Fruit fly (Drosophila melanogaster) whole organism, wandering third instar larva: Measurements from ENCODE around the gene CG11839.

ENCODE experiments used
- Abd-B ChIP-seq: fragments of >200 bp; optimal IDR thresholded peaks from 2 replicates; lab custom pipeline; 2017; ENCODE audit warnings: missing biosample characterization, missing genetic modification characterization
- CG32264 ChIP-seq: fragments of 200-800 bp; sonication (Bioruptor generic); optimal IDR thresholded peaks from 2 replicates; lab custom pipeline; 2016; ENCODE audit warnings: missing biosample characterization, missing genetic modification characterization
- CG9705 ChIP-seq: fragments of 200-800 bp; sonication (Bioruptor generic); optimal IDR thresholded peaks from 2 replicates; lab custom pipeline; 2018; ENCODE audit warnings: missing biosample characterization, mild to moderate bottlenecking, missing genetic modification characterization
- CrebA ChIP-seq: fragments of 200-800 bp; sonication (Bioruptor generic); optimal IDR thresholded peaks from 2 replicates; lab custom pipeline; 2016; ENCODE audit warnings: missing biosample characterization, mild to moderate bottlenecking, missing genetic modification characterization, borderline replicate concordance
- Dfd ChIP-seq: fragments of >200 bp; optimal IDR thresholded peaks from 2 replicates; lab custom pipeline; 2017; ENCODE audit warnings: missing biosample characterization, missing genetic modification characterization
- Dif ChIP-seq: fragments of 200-275, 200-300 bp; sonication (Bioruptor generic); optimal IDR thresholded peaks from 2 replicates; lab custom pipeline; 2018; ENCODE audit warnings: missing biosample characterization, missing genetic modification characterization; ENCODE audit not compliant: partially characterized antibody
- GATAd ChIP-seq: sonication (Bioruptor generic); optimal IDR thresholded peaks from 2 replicates; lab custom pipeline; 2016; ENCODE audit warnings: missing biosample characterization, missing genetic modification characterization
- HLH106 ChIP-seq: fragments of 200-800 bp; optimal IDR thresholded peaks from 3 replicates; lab custom pipeline; 2019; ENCODE audit warnings: missing biosample characterization, mild to moderate bottlenecking, missing genetic modification characterization, moderate library complexity
- Hnf4 ChIP-seq: fragments of 200-800 bp; sonication (Bioruptor generic); optimal IDR thresholded peaks from 2 replicates; lab custom pipeline; 2016; ENCODE audit warnings: missing biosample characterization, mild to moderate bottlenecking, missing genetic modification characterization
- Hr78 ChIP-seq: fragments of >200 bp; optimal IDR thresholded peaks from 2 replicates; lab custom pipeline; 2017; ENCODE audit warnings: missing biosample characterization, missing genetic modification characterization
- Hr83 ChIP-seq: fragments of 200-300 bp; sonication (Bioruptor generic); optimal IDR thresholded peaks from 2 replicates; lab custom pipeline; 2016; ENCODE audit warnings: missing biosample characterization, mild to moderate bottlenecking, missing genetic modification characterization, moderate library complexity; ENCODE audit not compliant: poor library complexity, severe bottlenecking
- Jra ChIP-seq: sonication (Bioruptor generic); optimal IDR thresholded peaks from 2 replicates; lab custom pipeline; 2016; ENCODE audit warnings: missing biosample characterization, missing genetic modification characterization
- Mio ChIP-seq: sonication (Bioruptor generic); optimal IDR thresholded peaks from 2 replicates; lab custom pipeline; 2016; ENCODE audit warnings: missing biosample characterization, missing genetic modification characterization
- Myc ChIP-seq: fragments of >200 bp; optimal IDR thresholded peaks from 2 replicates; lab custom pipeline; 2017
- N ChIP-seq: fragments of >200 bp; optimal IDR thresholded peaks from 2 replicates; lab custom pipeline; 2018; ENCODE audit warnings: missing biosample characterization, missing external identifiers, missing genetic modification characterization
- OdsH ChIP-seq: fragments of 200-800 bp; sonication (Bioruptor generic); optimal IDR thresholded peaks from 2 replicates; lab custom pipeline; 2016; ENCODE audit warnings: missing biosample characterization, mild to moderate bottlenecking, missing genetic modification characterization
- Rel ChIP-seq, 2 experiments: fragments of 200-800 bp; sonication (Bioruptor generic) in 1 of 2; optimal IDR thresholded peaks; 2 replicates in 1 of 2; 3 replicates in 1 of 2; lab custom pipeline; 2016 to 2019; ENCODE audit warnings: mild to moderate bottlenecking in 2 of 2, missing biosample characterization in 2 of 2, missing genetic modification characterization in 2 of 2, moderate library complexity in 1 of 2
- Sp1 ChIP-seq: fragments of 200-800 bp; sonication (Bioruptor generic); optimal IDR thresholded peaks from 3 replicates; lab custom pipeline; 2019; ENCODE audit warnings: missing biosample characterization, mild to moderate bottlenecking, missing genetic modification characterization, moderate library complexity
- Vsx2 ChIP-seq: fragments of 200-300, 225-300 bp; sonication (Bioruptor generic); optimal IDR thresholded peaks from 2 replicates; lab custom pipeline; 2018; ENCODE audit warnings: missing biosample characterization, missing genetic modification characterization; ENCODE audit not compliant: partially characterized antibody
- br ChIP-seq: fragments of 200-800 bp; sonication (Bioruptor generic); optimal IDR thresholded peaks from 2 replicates; lab custom pipeline; 2016; ENCODE audit warnings: missing biosample characterization, missing genetic modification characterization
- brk ChIP-seq: fragments of 200-800 bp; sonication (Bioruptor generic); optimal IDR thresholded peaks from 2 replicates; lab custom pipeline; 2016; ENCODE audit warnings: missing biosample characterization, mild to moderate bottlenecking, missing genetic modification characterization
- dl ChIP-seq, 2 experiments: fragments of 175-275, 200-275 bp in 1 of 2; fragments of 200-275 bp in 1 of 2; sonication (Bioruptor generic); optimal IDR thresholded peaks; lab custom pipeline; 2018; ENCODE audit warnings: mild to moderate bottlenecking in 2 of 2, missing biosample characterization in 2 of 2, missing genetic modification characterization in 2 of 2, moderate library complexity in 2 of 2; ENCODE audit not compliant: partially characterized antibody in 2 of 2, insufficient read depth in 1 of 2
- dmrt93B ChIP-seq: fragments of 200-800 bp; sonication (Bioruptor generic); optimal IDR thresholded peaks from 2 replicates; lab custom pipeline; 2018; ENCODE audit warnings: missing biosample characterization, mild to moderate bottlenecking, missing genetic modification characterization
- dsf ChIP-seq: sonication (Bioruptor generic); optimal IDR thresholded peaks from 2 replicates; lab custom pipeline; 2016; ENCODE audit warnings: missing biosample characterization, missing genetic modification characterization, borderline replicate concordance
- ey ChIP-seq: fragments of 200-800 bp; sonication (Bioruptor generic); optimal IDR thresholded peaks from 2 replicates; lab custom pipeline; 2016; ENCODE audit warnings: missing biosample characterization, missing genetic modification characterization
- foxo ChIP-seq, 2 experiments: fragments of 200-800 bp; sonication (Bioruptor generic); optimal IDR thresholded peaks; 2 replicates in 1 of 2; 3 replicates in 1 of 2; lab custom pipeline; 2016 to 2017; ENCODE audit warnings: missing biosample characterization in 2 of 2, missing genetic modification characterization in 2 of 2
- fru ChIP-seq: fragments of 200-800 bp; sonication (Bioruptor generic); optimal IDR thresholded peaks from 3 replicates; lab custom pipeline; 2016; ENCODE audit warnings: missing biosample characterization, mild to moderate bottlenecking, missing genetic modification characterization
- h ChIP-seq: fragments of 200-800 bp; sonication (Bioruptor generic); optimal IDR thresholded peaks from 3 replicates; lab custom pipeline; 2016; ENCODE audit warnings: missing biosample characterization, mild to moderate bottlenecking, missing genetic modification characterization
- jim ChIP-seq: fragments of 175-275, 200-325 bp; sonication (Bioruptor generic); optimal IDR thresholded peaks from 2 replicates; lab custom pipeline; 2016; ENCODE audit warnings: missing biosample characterization, mild to moderate bottlenecking, missing genetic modification characterization
- lola ChIP-seq: fragments of >200 bp; optimal IDR thresholded peaks from 2 replicates; lab custom pipeline; 2017; ENCODE audit warnings: missing biosample characterization, missing genetic modification characterization
- pan ChIP-seq: fragments of >200 bp; optimal IDR thresholded peaks from 2 replicates; lab custom pipeline; 2017
- psq ChIP-seq: fragments of 200-800 bp; sonication (Bioruptor generic); optimal IDR thresholded peaks from 3 replicates; lab custom pipeline; 2017; ENCODE audit warnings: missing biosample characterization, mild to moderate bottlenecking, missing genetic modification characterization, moderate library complexity
- rgr ChIP-seq: fragments of 200-800 bp; sonication (Bioruptor generic); optimal IDR thresholded peaks from 3 replicates; lab custom pipeline; 2016; ENCODE audit warnings: missing biosample characterization, mild to moderate bottlenecking, missing genetic modification characterization
- sage ChIP-seq: fragments of 200-800 bp; sonication (Bioruptor generic); optimal IDR thresholded peaks from 2 replicates; lab custom pipeline; 2016; ENCODE audit warnings: missing biosample characterization, mild to moderate bottlenecking, missing genetic modification characterization
- sv ChIP-seq: fragments of 200-800 bp; sonication (Bioruptor generic); optimal IDR thresholded peaks from 3 replicates; lab custom pipeline; 2016; ENCODE audit warnings: missing biosample characterization, missing genetic modification characterization
- tai ChIP-seq: sonication (Bioruptor generic); optimal IDR thresholded peaks from 2 replicates; lab custom pipeline; 2016; ENCODE audit warnings: missing biosample characterization, missing genetic modification characterization
- usp ChIP-seq: fragments of >200 bp; optimal IDR thresholded peaks from 2 replicates; lab custom pipeline; 2017; ENCODE audit warnings: missing biosample characterization, missing genetic modification characterization
- woc ChIP-seq: sonication (Bioruptor generic); optimal IDR thresholded peaks from 2 replicates; lab custom pipeline; 2016; ENCODE audit warnings: missing biosample characterization, mild to moderate bottlenecking, missing genetic modification characterization

Gene CG11839

dm6 chr3R:25036644-25037043, 33.1 kb upstream of the CG11839 start, which contains the start of gene CG31115:
Gene CG31115, plus strand, starts transcription at chr3R:25036944.
- no peak for TF ChIP-seq Rel (GFP tag; optimal IDR thresholded peaks at IDR 0.05; lab: Kevin White, UChicago)
- no peak for TF ChIP-seq Rel (tag; optimal IDR thresholded peaks at IDR 0.05; lab: Kevin White, UChicago)
- TF ChIP-seq CG32264 (GFP tag; lab: Kevin White, UChicago), result no peak
- no peak for TF ChIP-seq HLH106 (tag; lab: Kevin White, UChicago)
- no peak for TF ChIP-seq lola (GFP tag; lab: Kevin White, UChicago)
- no peak for TF ChIP-seq brk (GFP tag; lab: Kevin White, UChicago)
- no peak for TF ChIP-seq h (GFP tag; lab: Kevin White, UChicago)
- no peak for TF ChIP-seq dl (GFP tag; optimal IDR thresholded peaks at IDR 0.05; lab: Kevin White, UChicago; ENCODE audit: insufficient read depth in 1 of 2, partially characterized antibody in 2 of 2)
- TF ChIP-seq Hnf4 (GFP tag; lab: Kevin White, UChicago), result no peak
- no peak for TF ChIP-seq br (GFP tag; lab: Kevin White, UChicago)
- TF ChIP-seq foxo (GFP tag; optimal IDR thresholded peaks at IDR 0.05; lab: Kevin White, UChicago), result no peak
- no peak for TF ChIP-seq sage (GFP tag; lab: Kevin White, UChicago)
- no peak for TF ChIP-seq CG9705 (GFP tag; lab: Kevin White, UChicago)
- no peak for TF ChIP-seq Sp1 (GFP tag; lab: Kevin White, UChicago)
- TF ChIP-seq Vsx2 (GFP tag; lab: Kevin White, UChicago), result no peak
- no peak for TF ChIP-seq woc (GFP tag; lab: Kevin White, UChicago)
- no peak for TF ChIP-seq CrebA (GFP tag; lab: Kevin White, UChicago)
- no peak for TF ChIP-seq ey (GFP tag; lab: Kevin White, UChicago)
- no peak for TF ChIP-seq Hr83
- no peak for TF ChIP-seq psq (GFP tag; lab: Kevin White, UChicago)
- TF ChIP-seq OdsH (GFP tag; lab: Kevin White, UChicago), result no peak

- TF ChIP-seq woc (GFP tag; lab: Kevin White, UChicago) (no peak), psq (GFP tag; lab: Kevin White, UChicago) (peak; percentile 21), ey (GFP tag; lab: Kevin White, UChicago) (peak; percentile 57), Hnf4 (GFP tag; lab: Kevin White, UChicago) (no peak), HLH106 (tag; lab: Kevin White, UChicago) (no peak), Sp1 (GFP tag; lab: Kevin White, UChicago) (no peak), CG32264 (GFP tag; lab: Kevin White, UChicago) (peak; percentile 33), br (GFP tag; lab: Kevin White, UChicago) (no peak), Dfd (GFP tag; lab: Kevin White, UChicago) (no peak), Abd-B (no peak), jim (GFP tag; lab: Kevin White, UChicago) (no peak), Rel (GFP tag; optimal IDR thresholded peaks at IDR 0.05; lab: Kevin White, UChicago) (no peak), Rel (tag; optimal IDR thresholded peaks at IDR 0.05; lab: Kevin White, UChicago) (no peak), pan (lab: Kevin White, UChicago) (no peak), dl (GFP tag; optimal IDR thresholded peaks at IDR 0.05; lab: Kevin White, UChicago; ENCODE audit: insufficient read depth in 1 of 2, partially characterized antibody in 2 of 2) (no peak), Mio (GFP tag; lab: Kevin White, UChicago) (peak; percentile 26), fru (no peak), sage (GFP tag; lab: Kevin White, UChicago) (no peak), OdsH (GFP tag; lab: Kevin White, UChicago) (peak; percentile 49), Dif (no peak), dmrt93B (GFP tag; lab: Kevin White, UChicago) (no peak), lola (GFP tag; lab: Kevin White, UChicago) (no peak), CrebA (GFP tag; lab: Kevin White, UChicago) (no peak), N (GFP tag; lab: Kevin White, UChicago) (no peak), Vsx2 (GFP tag; lab: Kevin White, UChicago) (no peak), GATAd (GFP tag; lab: Kevin White, UChicago) (no peak), h (GFP tag; lab: Kevin White, UChicago) (no peak), usp (GFP tag; lab: Kevin White, UChicago) (no peak), rgr (no peak), Hr78 (GFP tag; lab: Kevin White, UChicago) (no peak), foxo (GFP tag; optimal IDR thresholded peaks at IDR 0.05; lab: Kevin White, UChicago) (no peak), tai (no peak), Jra (GFP tag; lab: Kevin White, UChicago) (peak; percentile 64), Myc (lab: Kevin White, UChicago) (peak; percentile 64), brk (GFP tag; lab: Kevin White, UChicago) (no peak), CG9705 (GFP tag; lab: Kevin White, UChicago) (no peak), Hr83 (peak; percentile 20), dsf (no peak), sv (GFP tag; lab: Kevin White, UChicago) (peak; percentile 72)
These were observed 30.7 kb upstream of the CG11839 start, which contains the start of the genes Ythdf and bai for dm6 chr3R:25039028-25039476. Gene Ythdf, minus strand, starts transcription at chr3R:25039249. Gene bai, plus strand, starts transcription at chr3R:25039374.
